Fruit fly (Drosophila melanogaster) whole organism, larva: ENCODE results near the gene Trpgamma.

Experiments used
- noc ChIP-seq: fragments of 200-800 bp; sonication (Bioruptor generic); optimal IDR thresholded peaks from 3 replicates; lab custom pipeline; 2019; ENCODE audit warnings: missing biosample characterization, mild to moderate bottlenecking, missing genetic modification characterization, moderate library complexity

The Trpgamma gene

dm6 chr2L:16706882-16707775 lies 30.6 kb upstream of the Trpgamma start:
- TF ChIP-seq noc (tag; lab: Kevin White, UChicago): no peak

DNA sequence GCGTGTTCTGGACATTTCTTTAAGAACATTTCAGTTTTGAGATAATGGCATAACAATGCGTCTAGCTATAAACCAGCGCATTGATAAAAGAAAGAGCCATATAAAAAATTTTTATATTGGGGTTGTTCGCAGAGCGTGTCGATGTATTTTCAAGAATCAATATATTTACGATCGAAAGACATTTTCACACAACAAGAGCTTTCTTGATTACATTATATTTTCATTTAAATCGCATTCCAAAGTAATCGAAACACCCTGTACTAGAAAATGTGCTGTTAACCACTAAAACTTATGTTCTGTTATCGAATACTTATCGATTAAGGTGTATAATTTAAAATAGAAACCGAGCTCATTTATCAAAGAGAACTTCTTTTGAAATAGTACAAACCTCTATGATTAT lies 27.3 kb upstream of the Trpgamma start:
- TF ChIP-seq noc (tag; lab: Kevin White, UChicago): no peak

DNA sequence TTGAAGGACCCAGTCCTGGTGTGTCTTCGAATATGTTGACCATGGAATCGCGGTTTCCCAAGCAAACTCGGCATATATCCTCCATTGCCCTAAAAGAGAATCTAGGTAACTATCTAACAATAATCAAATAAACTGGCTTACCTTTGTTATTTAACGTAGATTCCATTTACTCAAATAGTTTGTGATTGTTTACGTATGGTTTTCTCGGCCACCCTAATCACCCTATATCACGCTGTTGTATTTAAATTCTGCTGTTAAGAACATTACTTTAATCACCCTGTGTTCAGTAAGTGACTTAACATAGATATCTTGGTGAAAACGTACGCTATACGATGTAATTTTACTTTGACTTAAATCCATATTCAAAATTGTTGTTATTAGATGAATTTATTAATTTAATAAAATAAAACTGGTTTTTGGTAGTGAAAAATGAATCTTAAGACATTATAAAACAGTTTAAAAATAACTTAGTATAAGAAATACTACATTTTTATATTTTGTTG lies 26.6 kb upstream of the Trpgamma start:
- no peak for TF ChIP-seq noc (tag; lab: Kevin White, UChicago)

DNA sequence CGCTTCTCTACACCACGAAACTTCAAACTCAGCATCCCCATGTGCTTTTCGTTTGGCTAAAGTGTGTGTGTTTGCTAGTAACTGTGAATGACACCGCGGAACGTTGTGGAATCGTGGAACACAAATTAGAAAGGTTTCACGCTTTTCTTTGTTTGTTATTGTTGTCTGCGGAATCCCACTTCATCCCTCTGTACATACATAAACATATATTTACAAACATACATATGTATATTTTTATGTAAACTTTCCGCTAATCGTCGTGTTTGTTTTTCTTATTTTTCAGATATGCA lies 14.1 kb upstream of the Trpgamma start:
- TF ChIP-seq noc (tag; lab: Kevin White, UChicago): no peak

- TF ChIP-seq noc (tag; lab: Kevin White, UChicago): no peak
Measured at dm6 chr2L:16689800-16690618, 13.5 kb upstream of the Trpgamma start.

- no peak for TF ChIP-seq noc (tag; lab: Kevin White, UChicago)
Measured at dm6 chr2L:16687863-16688262, 11.4 kb upstream of the Trpgamma start.

DNA sequence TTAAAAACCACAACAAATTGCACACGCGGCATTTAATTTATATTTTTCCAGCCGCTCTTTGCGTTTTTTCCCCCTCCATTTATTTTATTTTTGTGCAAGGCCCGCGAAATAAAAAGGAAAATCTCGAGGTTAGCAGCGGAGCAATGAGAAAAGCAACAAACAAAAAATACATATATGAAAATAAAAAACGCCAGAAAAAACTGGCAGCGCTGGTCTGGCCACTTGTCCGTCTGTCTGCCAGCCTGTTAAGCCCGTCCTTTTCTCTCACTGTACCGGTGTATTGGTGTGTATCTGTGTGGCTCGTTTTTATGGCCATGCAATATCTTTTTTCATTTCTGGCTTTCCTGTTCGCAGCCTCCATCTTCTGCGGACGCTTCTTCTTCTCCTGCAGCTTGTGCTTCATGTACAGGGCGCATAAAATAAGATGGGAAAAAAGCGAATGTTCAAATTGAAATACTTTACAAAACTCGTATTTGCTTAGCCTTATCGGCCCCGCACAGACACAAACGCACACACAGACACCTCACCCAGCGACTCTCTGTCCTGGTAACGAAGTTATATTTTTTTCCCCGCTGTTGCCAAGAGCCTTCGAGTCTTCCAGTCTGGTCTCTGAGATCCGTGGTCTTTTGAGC lies 10.0 kb upstream of the Trpgamma start:
- TF ChIP-seq noc (tag; lab: Kevin White, UChicago): no peak

DNA sequence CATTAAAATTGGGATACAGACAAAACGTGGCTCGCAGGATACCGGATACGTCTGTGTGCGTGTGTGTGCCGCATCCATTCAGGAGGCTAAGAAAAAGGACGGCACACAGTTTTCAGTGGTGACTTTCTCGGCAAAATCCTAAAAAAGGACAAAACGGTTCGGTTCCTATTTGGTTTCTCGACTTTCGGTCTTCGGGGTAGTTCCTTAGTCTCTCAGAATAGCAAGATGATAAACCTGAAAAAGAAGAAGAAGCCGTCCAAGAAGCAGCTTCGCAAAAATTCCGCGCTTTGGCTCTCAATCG lies 9.1 kb upstream of the Trpgamma start:
- TF ChIP-seq noc (tag; lab: Kevin White, UChicago): no peak

- TF ChIP-seq noc (tag; lab: Kevin White, UChicago): peak; percentile 16
Measured at dm6 chr2L:16684908-16685611, 8.6 kb upstream of the Trpgamma start.

DNA sequence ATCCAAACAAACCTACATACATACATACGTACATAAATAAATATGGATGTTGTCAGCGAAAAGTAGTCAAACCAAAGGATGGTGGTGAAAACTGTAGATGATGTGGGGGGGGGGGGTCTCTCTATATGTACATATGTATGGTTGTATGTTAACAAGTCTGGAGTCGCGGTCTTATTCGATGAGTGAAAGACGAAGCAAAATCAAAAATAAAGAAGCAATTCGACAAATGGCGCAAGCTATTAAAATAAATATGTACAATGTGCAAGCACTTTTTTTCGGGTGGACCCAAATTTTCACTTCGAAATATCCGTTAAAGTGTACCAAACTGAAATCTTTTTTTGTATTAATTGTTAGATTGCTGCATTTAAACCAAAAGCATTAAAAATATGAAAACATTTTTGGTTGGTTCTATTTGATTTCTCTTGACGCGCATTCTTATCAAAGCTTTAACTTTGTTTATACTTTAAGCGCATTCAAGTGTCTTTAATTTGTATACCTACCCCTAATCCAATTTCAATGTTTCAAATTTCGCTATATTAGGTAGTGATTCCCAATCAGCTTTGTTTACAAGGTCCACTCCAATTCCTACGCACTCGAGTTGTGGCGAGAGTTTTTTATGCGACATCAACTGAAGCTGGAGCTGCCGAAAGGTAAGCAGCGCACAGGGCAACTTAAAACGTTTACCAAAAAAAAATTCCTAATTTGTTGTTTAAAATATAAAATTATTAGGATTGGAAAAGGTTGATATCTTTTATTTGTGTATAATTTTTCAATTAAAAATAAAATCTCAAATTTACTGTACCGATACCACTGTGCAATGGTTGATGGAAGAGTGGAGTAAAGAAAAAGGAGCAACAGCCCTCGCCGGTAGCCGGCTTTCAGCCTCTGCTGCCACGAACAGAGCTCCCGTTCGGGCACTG lies 7.7 kb upstream of the Trpgamma start, which contains the start of gene CG31807:
TSS of gene CG31807 (minus strand) at position 51 of the 920 bp plus-strand sequence.
- peak; percentile 63 for TF ChIP-seq noc (tag; lab: Kevin White, UChicago)

DNA sequence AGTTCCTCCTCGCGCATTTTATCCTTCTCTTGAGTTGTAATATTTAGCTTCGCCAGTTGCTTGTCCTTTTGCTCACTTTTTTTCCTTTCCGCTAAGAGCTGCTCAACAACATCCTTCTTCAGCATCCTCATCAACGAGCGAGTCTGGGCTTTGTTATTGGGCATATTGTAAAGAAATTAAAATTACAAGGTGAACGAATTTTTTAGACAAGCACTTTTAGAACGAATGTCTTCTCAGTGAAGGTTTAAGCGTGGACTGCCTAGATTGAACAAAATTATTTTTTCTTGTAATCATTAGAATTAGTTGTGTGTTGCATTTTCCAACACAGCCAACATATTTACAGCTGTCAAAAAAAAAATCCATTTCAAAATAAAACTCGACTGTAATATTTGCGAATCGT lies 5.7 kb upstream of the Trpgamma start, which contains the start of gene CG33552:
TSS of gene CG33552 (plus strand) at position 301 of the 400 bp plus-strand sequence.
- no peak for TF ChIP-seq noc (tag; lab: Kevin White, UChicago)

DNA sequence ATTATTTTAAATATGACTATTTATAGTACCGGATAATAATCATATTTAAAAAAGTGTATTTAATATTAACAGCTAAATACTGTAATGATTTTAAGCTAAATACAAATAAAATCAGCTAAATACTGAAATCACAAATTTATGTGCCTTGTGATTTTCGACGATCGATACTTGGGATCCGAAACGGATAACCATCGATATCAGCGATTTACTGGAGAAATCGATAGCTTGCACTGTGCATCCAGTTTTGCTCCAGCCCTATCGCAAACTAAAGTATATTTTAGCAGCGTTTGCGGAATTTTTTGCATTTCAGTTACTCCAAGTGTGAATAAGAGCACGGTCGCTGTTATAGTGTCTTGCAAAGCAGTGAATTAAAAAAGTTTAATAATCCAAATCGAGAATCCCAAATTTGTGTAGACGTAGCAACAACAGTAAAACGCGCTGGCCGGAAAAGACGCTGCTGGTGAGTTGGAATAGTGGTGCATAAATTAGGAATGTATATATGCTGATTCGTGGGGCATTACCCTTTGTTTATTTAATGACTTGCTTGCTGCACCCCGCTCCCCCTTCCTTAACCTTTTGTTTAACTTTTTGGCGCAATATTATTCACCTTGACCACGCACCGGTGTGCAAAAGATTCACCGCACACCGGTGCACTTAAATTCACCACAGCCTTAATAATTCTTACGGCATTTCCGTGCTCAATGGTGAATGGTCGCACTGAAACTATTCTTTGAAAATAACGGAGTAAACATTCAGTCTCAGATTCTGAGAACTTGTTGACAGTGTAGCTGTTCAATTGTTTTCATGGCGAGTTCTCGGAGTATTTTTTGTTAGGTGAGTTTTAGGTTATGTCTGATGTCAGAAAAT lies 3.5 kb upstream of the Trpgamma start, which contains the start of the genes grp and squ:
TSS of gene grp (plus strand) at position 238 of the 867 bp plus-strand sequence.
TSS of gene squ (plus strand) at position 238 of the 867 bp plus-strand sequence.
- peak; percentile 28 for TF ChIP-seq noc (tag; lab: Kevin White, UChicago)

dm6 chr2L:16679073-16679472 lies 2.6 kb upstream of the Trpgamma start:
- no peak for TF ChIP-seq noc (tag; lab: Kevin White, UChicago)
